Worm (Caenorhabditis elegans): Measurements from ENCODE around the gene C10A4.2.

The C10A4.2 gene

ce11 chrX:7400788-7401187, 9.2 kb upstream of the C10A4.2 start, which contains the start of gene C10A4.4:
Gene C10A4.4, plus strand, starts transcription at chrX:7401088.
- no peak for TF ChIP-seq unc-3 (GFP tag; conservative IDR thresholded peaks at IDR 0.05)
- TF ChIP-seq unc-3 (tag; optimal IDR thresholded peaks at IDR 0.05), result no peak
- TF ChIP-seq lim-6 (tag; optimal IDR thresholded peaks at IDR 0.05), result no peak
- TF ChIP-seq ceh-6 (GFP tag; optimal IDR thresholded peaks at IDR 0.05), result no peak
- no peak for TF ChIP-seq ceh-34 (tag; optimal IDR thresholded peaks at IDR 0.05)
- no peak for TF ChIP-seq che-1 (tag; optimal IDR thresholded peaks at IDR 0.05)
- no peak for TF ChIP-seq sdc-2 (tag; optimal IDR thresholded peaks at IDR 0.05)
- no peak for TF ChIP-seq ahr-1 (tag; optimal IDR thresholded peaks at IDR 0.05)
- no peak for TF ChIP-seq elt-2 (tag; optimal IDR thresholded peaks at IDR 0.05)

ce11 chrX:7404551-7404950, 5.5 kb upstream of the C10A4.2 start:
- TF ChIP-seq sdc-2 (tag; optimal IDR thresholded peaks at IDR 0.05) (no peak), unc-86 (tag; optimal IDR thresholded peaks at IDR 0.05) (no peak), syd-9 (tag; optimal IDR thresholded peaks at IDR 0.05) (no peak), C08G9.2 (tag; optimal IDR thresholded peaks at IDR 0.05) (no peak), nhr-232 (tag; optimal IDR thresholded peaks at IDR 0.05) (no peak), ama-1 (optimal IDR thresholded peaks at IDR 0.05) (no peak), zip-5 (tag; optimal IDR thresholded peaks at IDR 0.05) (no peak), sox-4 (tag; optimal IDR thresholded peaks at IDR 0.05) (no peak), ztf-16 (tag; optimal IDR thresholded peaks at IDR 0.05) (no peak), madf-2 (tag; optimal IDR thresholded peaks at IDR 0.05) (no peak), Y22D7AL.16 (tag; optimal IDR thresholded peaks at IDR 0.05) (no peak), pha-2 (tag; optimal IDR thresholded peaks at IDR 0.05) (no peak), odd-2 (tag; optimal IDR thresholded peaks at IDR 0.05) (no peak), ceh-31 (tag; optimal IDR thresholded peaks at IDR 0.05) (no peak), unc-55 (GFP tag; optimal IDR thresholded peaks at IDR 0.05) (no peak), ahr-1 (tag; optimal IDR thresholded peaks at IDR 0.05) (no peak), ceh-9 (tag; optimal IDR thresholded peaks at IDR 0.05) (no peak)

ce11 chrX:7405393-7405792, 4.6 kb upstream of the C10A4.2 start, which contains the start of gene C10A4.3:
Gene C10A4.3, plus strand, starts transcription at chrX:7405693.
- TF ChIP-seq pqm-1 (tag; optimal IDR thresholded peaks at IDR 0.05) (no peak), hlh-30 (tag; optimal IDR thresholded peaks at IDR 0.05; ENCODE audit: insufficient read depth) (no peak), elt-2 (tag; optimal IDR thresholded peaks at IDR 0.05) (no peak), fax-1 (tag; optimal IDR thresholded peaks at IDR 0.05) (no peak), fkh-6 (tag; optimal IDR thresholded peaks at IDR 0.05) (no peak), hlh-8 (tag; optimal IDR thresholded peaks at IDR 0.05) (no peak), fkh-10 (GFP tag; optimal IDR thresholded peaks at IDR 0.05) (no peak), che-1 (tag; optimal IDR thresholded peaks at IDR 0.05) (no peak), sdc-2 (tag; optimal IDR thresholded peaks at IDR 0.05) (no peak), ceh-6 (GFP tag; optimal IDR thresholded peaks at IDR 0.05) (no peak), unc-55 (GFP tag; optimal IDR thresholded peaks at IDR 0.05) (no peak), ceh-30 (tag; optimal IDR thresholded peaks at IDR 0.05) (no peak)

DNA sequence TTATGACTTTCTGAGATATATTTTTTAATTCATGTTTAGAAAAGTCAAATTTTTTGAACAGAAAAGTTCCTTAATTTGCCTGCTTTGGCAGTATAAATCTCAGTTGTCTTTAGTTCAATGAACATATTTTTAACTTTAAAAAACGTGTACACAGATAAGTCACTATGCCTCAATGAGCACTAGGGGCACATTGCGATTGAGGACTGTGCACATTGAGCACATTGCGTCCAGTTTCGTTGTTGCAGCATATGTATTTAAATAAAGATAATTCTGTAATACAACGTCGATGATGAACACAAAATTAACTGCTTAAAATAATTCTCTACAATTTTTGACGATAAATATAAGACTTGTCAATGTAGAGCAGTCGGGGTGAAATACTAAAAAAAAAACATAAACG, 2.3 kb upstream of the C10A4.2 start:
- no peak for TF ChIP-seq lim-6 (tag; optimal IDR thresholded peaks at IDR 0.05)
- TF ChIP-seq hlh-8 (tag; optimal IDR thresholded peaks at IDR 0.05), result no peak
- no peak for TF ChIP-seq Y22D7AL.16 (tag; optimal IDR thresholded peaks at IDR 0.05)
- no peak for TF ChIP-seq ceh-6 (GFP tag; optimal IDR thresholded peaks at IDR 0.05)
- TF ChIP-seq mec-3 (tag; optimal IDR thresholded peaks at IDR 0.05; ENCODE audit: borderline replicate concordance), result no peak
- TF ChIP-seq ceh-18 (tag; optimal IDR thresholded peaks at IDR 0.05), result no peak
- no peak for TF ChIP-seq ceh-19 (GFP tag; optimal IDR thresholded peaks at IDR 0.05)
- TF ChIP-seq pha-2 (tag; optimal IDR thresholded peaks at IDR 0.05), result no peak
- TF ChIP-seq che-1 (tag; optimal IDR thresholded peaks at IDR 0.05), result no peak
- TF ChIP-seq ztf-16 (tag; optimal IDR thresholded peaks at IDR 0.05), result no peak
- TF ChIP-seq fkh-6 (tag; optimal IDR thresholded peaks at IDR 0.05), result no peak
- TF ChIP-seq gmeb-2 (tag; optimal IDR thresholded peaks at IDR 0.05), result no peak
- TF ChIP-seq rnt-1 (tag; optimal IDR thresholded peaks at IDR 0.05), result no peak
- no peak for TF ChIP-seq elt-4 (tag; optimal IDR thresholded peaks at IDR 0.05)
- TF ChIP-seq C38D4.7 (GFP tag; optimal IDR thresholded peaks at IDR 0.05), result no peak
